Fruit fly (Drosophila melanogaster) whole organism, embryonic: ENCODE measurements around the gene CG13694.

Experiments used
- Asciz ChIP-seq: fragments of 200-800 bp; sonication (Bioruptor generic); optimal IDR thresholded peaks from 2 replicates; lab custom pipeline; 2017; ENCODE audit warnings: missing biosample characterization, mild to moderate bottlenecking, missing genetic modification characterization, missing genetic modification reagents
- Awh ChIP-seq: fragments of 200-800 bp; sonication (Bioruptor generic); IDR thresholded peaks from 2 replicates; pipeline ENCODE4, ENCODE4 v1.3.6; 2022; ENCODE audit warnings: missing biosample characterization, missing genetic modification characterization
- CG10366 ChIP-seq: fragments of 200-800 bp; sonication (Bioruptor generic); IDR thresholded peaks from 2 replicates; pipeline ENCODE4 v1.3.6; 2022; ENCODE audit warnings: missing biosample characterization, missing genetic modification characterization
- CG10431 ChIP-seq: fragments of 200-800 bp; sonication (Bioruptor generic); optimal IDR thresholded peaks from 3 replicates; lab custom pipeline; 2018; ENCODE audit warnings: missing biosample characterization, mild to moderate bottlenecking, missing genetic modification characterization
- CG10543 ChIP-seq: fragments of 200-800 bp; sonication (Bioruptor generic); optimal IDR thresholded peaks from 3 replicates; lab custom pipeline; 2017; ENCODE audit warnings: missing biosample characterization, mild to moderate bottlenecking, missing genetic modification characterization, moderate library complexity
- CG11093 ChIP-seq: fragments of 200-800 bp; sonication (Bioruptor generic); IDR thresholded peaks from 3 replicates; pipeline ENCODE4 v1.3.6; 2022; ENCODE audit warnings: missing biosample characterization, missing genetic modification characterization
- CG11247 ChIP-seq: fragments of 200-800 bp; sonication (Bioruptor generic); IDR thresholded peaks from 2 replicates; pipeline ENCODE4 v1.3.6; 2022; ENCODE audit warnings: missing biosample characterization, missing genetic modification characterization
- CG1233 ChIP-seq: fragments of 200-800 bp; sonication (Bioruptor generic); optimal IDR thresholded peaks from 4 replicates; lab custom pipeline; 2018; ENCODE audit warnings: missing biosample characterization, mild to moderate bottlenecking, missing genetic modification characterization
- CG12769 ChIP-seq: fragments of 200-800 bp; sonication (Bioruptor generic); optimal IDR thresholded peaks from 2 replicates; lab custom pipeline; 2019; ENCODE audit warnings: missing biosample characterization, mild to moderate bottlenecking, missing genetic modification characterization, moderate library complexity
- CG15073 ChIP-seq: fragments of 200-800 bp; sonication (Bioruptor generic); optimal IDR thresholded peaks from 2 replicates; lab custom pipeline; 2016; ENCODE audit warnings: missing biosample characterization, missing genetic modification characterization
- CG15269 ChIP-seq: fragments of 200-800 bp; sonication (Bioruptor generic); optimal IDR thresholded peaks from 2 replicates; lab custom pipeline; 2018; ENCODE audit warnings: missing biosample characterization, mild to moderate bottlenecking, missing genetic modification characterization, moderate library complexity
- CG18599 ChIP-seq: fragments of 200-800 bp; sonication (Bioruptor generic); optimal IDR thresholded peaks from 3 replicates; lab custom pipeline; 2017; ENCODE audit warnings: missing biosample characterization, missing genetic modification characterization, mild to moderate bottlenecking, moderate library complexity, missing genetic modification reagents
- CG18619 ChIP-seq: fragments of 200-800 bp; sonication (Bioruptor generic); optimal IDR thresholded peaks from 3 replicates; lab custom pipeline; 2017; ENCODE audit warnings: missing biosample characterization, mild to moderate bottlenecking, missing genetic modification characterization
- CG30431 ChIP-seq: fragments of 200-800 bp; sonication (Bioruptor generic); optimal IDR thresholded peaks from 2 replicates; lab custom pipeline; 2017; ENCODE audit warnings: missing biosample characterization, missing genetic modification characterization
- CG3726 ChIP-seq: fragments of 200-800 bp; sonication (Bioruptor generic); IDR thresholded peaks from 3 replicates; pipeline ENCODE4, ENCODE4 v1.3.6; 2022; ENCODE audit warnings: missing biosample characterization, missing genetic modification characterization
- CG4707 ChIP-seq: fragments of 200-800 bp; sonication (Bioruptor generic); optimal IDR thresholded peaks from 2 replicates; lab custom pipeline; 2018; ENCODE audit warnings: missing biosample characterization, mild to moderate bottlenecking, missing genetic modification characterization, moderate library complexity
- CG5180 ChIP-seq: fragments of 200-800 bp; sonication (Bioruptor generic); optimal IDR thresholded peaks from 3 replicates; lab custom pipeline; 2017; ENCODE audit warnings: missing biosample characterization, missing genetic modification characterization, mild to moderate bottlenecking, moderate library complexity, missing genetic modification reagents
- CG7372 ChIP-seq: fragments of 200-800 bp; sonication (Bioruptor generic); IDR thresholded peaks from 2 replicates; pipeline ENCODE4 v1.3.6; 2022; ENCODE audit warnings: missing biosample characterization, missing genetic modification characterization
- CG7839 ChIP-seq: fragments of 200-800 bp; sonication (Bioruptor generic); optimal IDR thresholded peaks from 3 replicates; lab custom pipeline; 2018; ENCODE audit warnings: missing biosample characterization, mild to moderate bottlenecking, missing genetic modification characterization, moderate library complexity
- Doc3 ChIP-seq: fragments of 200-800 bp; sonication (Bioruptor generic); IDR thresholded peaks from 3 replicates; pipeline ENCODE4 v1.3.6; 2022; ENCODE audit warnings: missing biosample characterization, missing genetic modification characterization; ENCODE audit not compliant: partially characterized antibody
- Dref ChIP-seq: fragments of 200-800 bp; sonication (Bioruptor generic); IDR thresholded peaks from 2 replicates; pipeline ENCODE4 v1.3.6; 2022; ENCODE audit warnings: missing biosample characterization, missing genetic modification characterization
- Gsc ChIP-seq: fragments of 200-800 bp; sonication (Bioruptor generic); IDR thresholded peaks from 2 replicates; pipeline ENCODE4 v1.3.6; 2022; ENCODE audit warnings: missing biosample characterization, missing genetic modification characterization
- HLHmδ ChIP-seq: fragments of 200-800 bp; sonication (Bioruptor generic); optimal IDR thresholded peaks from 2 replicates; lab custom pipeline; 2018; ENCODE audit warnings: missing biosample characterization, mild to moderate bottlenecking, missing genetic modification characterization, moderate library complexity
- Hmr ChIP-seq: fragments of 200-800 bp; sonication (Bioruptor generic); optimal IDR thresholded peaks from 3 replicates; lab custom pipeline; 2017; ENCODE audit warnings: mild to moderate bottlenecking, missing biosample characterization, missing genetic modification reagents, missing genetic modification characterization
- Hr51 ChIP-seq, 2 experiments: fragments of 200-800 bp; sonication (Bioruptor generic); optimal IDR thresholded peaks; 2 replicates in 1 of 2; 3 replicates in 1 of 2; lab custom pipeline; 2016 to 2018; ENCODE audit warnings: missing biosample characterization in 2 of 2, missing genetic modification characterization in 2 of 2, mild to moderate bottlenecking in 1 of 2, moderate library complexity in 1 of 2
- NC2β ChIP-seq: fragments of 200-800 bp; sonication (Bioruptor generic); optimal IDR thresholded peaks from 2 replicates; lab custom pipeline; 2016; ENCODE audit warnings: missing biosample characterization, missing genetic modification characterization
- NFAT ChIP-seq: fragments of 200-800 bp; sonication (Bioruptor generic); IDR thresholded peaks from 2 replicates; pipeline ENCODE4 v1.3.6; 2022; ENCODE audit warnings: missing biosample characterization, missing genetic modification characterization
- NfI ChIP-seq: fragments of 200-800 bp; sonication (Bioruptor generic); optimal IDR thresholded peaks from 3 replicates; lab custom pipeline; 2018; ENCODE audit warnings: missing biosample characterization, mild to moderate bottlenecking, missing genetic modification characterization, moderate library complexity
- Oaz ChIP-seq: fragments of 200-800 bp; sonication (Bioruptor generic); IDR thresholded peaks from 2 replicates; pipeline ENCODE4 v1.3.6; 2022; ENCODE audit warnings: missing biosample characterization, missing genetic modification characterization
- PHDP ChIP-seq: fragments of 200-800 bp; sonication (Bioruptor generic); optimal IDR thresholded peaks from 3 replicates; lab custom pipeline; 2018; ENCODE audit warnings: missing biosample characterization, mild to moderate bottlenecking, missing genetic modification characterization, moderate library complexity
- Rfx ChIP-seq: fragments of 200-800 bp; sonication (Bioruptor generic); IDR thresholded peaks from 2 replicates; pipeline ENCODE4 v1.3.6; 2022; ENCODE audit warnings: missing biosample characterization, missing genetic modification characterization
- Trl ChIP-seq, 3 experiments: fragments of >200 bp in 2 of 3; fragments of 200-800 bp in 1 of 3; sonication (Bioruptor generic) in 1 of 3; optimal IDR thresholded peaks; 2 replicates in 1 of 3; 3 replicates in 2 of 3; lab custom pipeline; 2016 to 2017; ENCODE audit warnings: missing biosample characterization in 1 of 3, missing genetic modification characterization in 1 of 3
- ab ChIP-seq: fragments of 200-800 bp; sonication (Bioruptor generic); optimal IDR thresholded peaks from 2 replicates; lab custom pipeline; 2016; ENCODE audit warnings: missing biosample characterization, missing genetic modification characterization
- ara ChIP-seq: fragments of 200-800 bp; sonication (Bioruptor generic); IDR thresholded peaks from 2 replicates; pipeline ENCODE4 v1.3.6; 2022; ENCODE audit warnings: missing biosample characterization, missing genetic modification characterization
- bcd ChIP-seq: fragments of 200-800 bp; sonication (Bioruptor generic); optimal IDR thresholded peaks from 2 replicates; lab custom pipeline; 2017; ENCODE audit warnings: missing biosample characterization, mild to moderate bottlenecking, missing genetic modification characterization
- bigmax ChIP-seq: fragments of 200-800 bp; sonication (Bioruptor generic); optimal IDR thresholded peaks from 2 replicates; lab custom pipeline; 2018; ENCODE audit warnings: missing biosample characterization, mild to moderate bottlenecking, missing genetic modification characterization
- cad ChIP-seq: fragments of >200 bp; optimal IDR thresholded peaks from 2 replicates; lab custom pipeline; 2017; ENCODE audit warnings: missing biosample characterization, missing genetic modification characterization
- crc ChIP-seq: fragments of 200-800 bp; sonication (Bioruptor generic); optimal IDR thresholded peaks from 2 replicates; lab custom pipeline; 2016; ENCODE audit warnings: missing biosample characterization, missing genetic modification characterization
- dati ChIP-seq: fragments of 200-800 bp; sonication (Bioruptor generic); IDR thresholded peaks from 2 replicates; pipeline ENCODE4 v1.3.6; 2022; ENCODE audit warnings: missing biosample characterization, missing genetic modification characterization
- disco-r ChIP-seq: fragments of 200-800 bp; sonication (Bioruptor generic); optimal IDR thresholded peaks from 2 replicates; lab custom pipeline; 2016; ENCODE audit warnings: missing biosample characterization, missing genetic modification characterization
- exex ChIP-seq: fragments of 200-800 bp; sonication (Bioruptor generic); optimal IDR thresholded peaks from 4 replicates; lab custom pipeline; 2018; ENCODE audit warnings: missing biosample characterization, mild to moderate bottlenecking, missing genetic modification characterization, moderate library complexity
- fd3F ChIP-seq: fragments of 200-800 bp; sonication (Bioruptor generic); optimal IDR thresholded peaks from 2 replicates; lab custom pipeline; 2018; ENCODE audit warnings: missing biosample characterization, mild to moderate bottlenecking, missing genetic modification characterization, moderate library complexity
- gcm ChIP-seq: fragments of 200-800 bp; sonication (Bioruptor generic); optimal IDR thresholded peaks from 2 replicates; lab custom pipeline; 2019; ENCODE audit warnings: missing biosample characterization, mild to moderate bottlenecking, missing genetic modification characterization, moderate library complexity
- gt ChIP-seq: fragments of 200-800 bp; sonication (Bioruptor generic); IDR thresholded peaks from 2 replicates; pipeline ENCODE4 v1.3.6; 2022; ENCODE audit warnings: missing biosample characterization, missing genetic modification characterization
- ken ChIP-seq: fragments of 200-800 bp; sonication (Bioruptor generic); IDR thresholded peaks from 3 replicates; pipeline ENCODE4 v1.3.6; 2022; ENCODE audit warnings: missing biosample characterization, missing genetic modification characterization
- pb ChIP-seq: fragments of 200-800 bp; sonication (Bioruptor generic); optimal IDR thresholded peaks from 3 replicates; lab custom pipeline; 2016; ENCODE audit warnings: missing biosample characterization, missing genetic modification characterization
- pho ChIP-seq: fragments of 200-800 bp; sonication (Bioruptor generic); optimal IDR thresholded peaks from 2 replicates; lab custom pipeline; 2016; ENCODE audit warnings: missing biosample characterization, missing genetic modification characterization
- pita ChIP-seq: fragments of 200-800 bp; sonication (Bioruptor generic); optimal IDR thresholded peaks from 2 replicates; lab custom pipeline; 2017; ENCODE audit warnings: missing biosample characterization, mild to moderate bottlenecking, missing genetic modification characterization
- ranshi ChIP-seq: fragments of 200-800 bp; sonication (Bioruptor generic); IDR thresholded peaks from 2 replicates; pipeline ENCODE4 v1.3.6; 2022; ENCODE audit warnings: missing biosample characterization, missing genetic modification characterization
- schlank ChIP-seq: fragments of 200-800 bp; sonication (Bioruptor generic); optimal IDR thresholded peaks from 2 replicates; lab custom pipeline; 2018; ENCODE audit warnings: missing biosample characterization, mild to moderate bottlenecking, missing genetic modification characterization
- unpg ChIP-seq: fragments of 200-800 bp; sonication (Bioruptor generic); optimal IDR thresholded peaks from 3 replicates; lab custom pipeline; 2018; ENCODE audit warnings: missing biosample characterization, mild to moderate bottlenecking, missing genetic modification characterization, moderate library complexity

The CG13694 gene

dm6 chr2L:117750-118149, 1.5 kb upstream of the CG13694 start (continued):
- no peak for TF ChIP-seq Hr51 (GFP tag; optimal IDR thresholded peaks at IDR 0.05; lab: Kevin White, UChicago)
- no peak; the same call in 1 of the 2 replicates for TF ChIP-seq ranshi (GFP tag; lab: Robert Waterston, UW)
- TF ChIP-seq CG10431 (GFP tag; lab: Kevin White, UChicago), result no peak
- TF ChIP-seq Trl (optimal IDR thresholded peaks at IDR 0.05; lab: Kevin White, UChicago), result no peak
- peak; percentile 14 for TF ChIP-seq Trl (GFP tag; optimal IDR thresholded peaks at IDR 0.05; lab: Kevin White, UChicago)
- TF ChIP-seq pb, result no peak
- no peak for TF ChIP-seq gcm (GFP tag; lab: Kevin White, UChicago)
- peak; percentile 40; the same call in 1 of the 2 replicates for TF ChIP-seq Rfx (GFP tag; lab: Robert Waterston, UW)
- TF ChIP-seq CG7372, result no peak
- TF ChIP-seq Awh (GFP tag; lab: Robert Waterston, UW), result peak; percentile 49; the same call in 1 of the 2 replicates
- no peak for TF ChIP-seq bigmax (GFP tag; lab: Kevin White, UChicago)
- no peak for TF ChIP-seq gt (GFP tag; lab: Robert Waterston, UW)
- peak; percentile 13 for TF ChIP-seq NfI
- no peak for TF ChIP-seq ab (GFP tag; lab: Kevin White, UChicago)
- TF ChIP-seq Oaz (GFP tag; lab: Robert Waterston, UW), result no peak
- no peak for TF ChIP-seq disco-r
- TF ChIP-seq exex (tag; lab: Kevin White, UChicago), result peak; percentile 11
- no peak for TF ChIP-seq CG7839 (tag; lab: Kevin White, UChicago)
- TF ChIP-seq unpg, result peak; percentile 12
- no peak for TF ChIP-seq dati
- TF ChIP-seq CG1233 (GFP tag; lab: Kevin White, UChicago), result peak; percentile 43
- TF ChIP-seq CG11247 (GFP tag; lab: Robert Waterston, UW), result 0 out of 2 replicates have a peak, but pooled peaks have one; percentile 5
- no peak for TF ChIP-seq CG3726 (GFP tag; lab: Robert Waterston, UW)
- peak; percentile 26 for TF ChIP-seq fd3F
- TF ChIP-seq NC2β, result no peak
- no peak for TF ChIP-seq CG15073
- no peak for TF ChIP-seq pho (GFP tag; lab: Kevin White, UChicago)
- no peak for TF ChIP-seq Doc3 (GFP tag; lab: Robert Waterston, UW)
- peak; percentile 28 for TF ChIP-seq CG12769 (tag; lab: Kevin White, UChicago)
- TF ChIP-seq Asciz, result peak; percentile 44
- TF ChIP-seq bcd (GFP tag; lab: Kevin White, UChicago), result no peak
- TF ChIP-seq HLHmδ (GFP tag; lab: Kevin White, UChicago), result peak; percentile 63
- TF ChIP-seq NFAT (GFP tag; lab: Robert Waterston, UW), result no peak
- no peak for TF ChIP-seq pita (GFP tag; lab: Kevin White, UChicago)
- TF ChIP-seq schlank (tag; lab: Kevin White, UChicago), result peak; percentile 37
- no peak for TF ChIP-seq ara (GFP tag; lab: Robert Waterston, UW)
- no peak for TF ChIP-seq ken
- TF ChIP-seq CG11093, result no peak
- TF ChIP-seq CG18599, result peak; percentile 69
- TF ChIP-seq CG10543 (GFP tag; lab: Kevin White, UChicago), result peak; percentile 38
- TF ChIP-seq Hmr (GFP tag; lab: Kevin White, UChicago), result peak; percentile 32
- TF ChIP-seq cad, result no peak
- TF ChIP-seq CG30431 (GFP tag; lab: Kevin White, UChicago), result no peak
- TF ChIP-seq Dref, result no peak
- no peak for TF ChIP-seq crc
- peak; percentile 22 for TF ChIP-seq CG4707 (GFP tag; lab: Kevin White, UChicago)
- TF ChIP-seq CG10366 (GFP tag; lab: Robert Waterston, UW), result no peak
- TF ChIP-seq PHDP (tag; lab: Kevin White, UChicago), result peak; percentile 27
- TF ChIP-seq CG5180, result peak; percentile 40
- no peak for TF ChIP-seq Gsc (GFP tag; lab: Robert Waterston, UW)
- TF ChIP-seq CG18619 (GFP tag; lab: Kevin White, UChicago), result peak; percentile 19
- peak; percentile 20 for TF ChIP-seq CG15269
